Fruit fly (Drosophila melanogaster) whole organism, pupa: ENCODE results near the gene Rrp40.

Experiments used
- CG32121 ChIP-seq: fragments of 200-800 bp; sonication (Bioruptor generic); IDR thresholded peaks from 2 replicates; pipeline ENCODE4 v1.3.6; 2022; ENCODE audit warnings: missing biosample characterization, missing genetic modification characterization
- CG34367 ChIP-seq: fragments of 200-800 bp; sonication (Bioruptor generic); optimal IDR thresholded peaks from 2 replicates; lab custom pipeline; 2018; ENCODE audit warnings: missing biosample characterization, mild to moderate bottlenecking, missing genetic modification characterization
- D1 ChIP-seq: fragments of 200-800 bp; sonication (Bioruptor generic); optimal IDR thresholded peaks from 2 replicates; lab custom pipeline; 2018; ENCODE audit warnings: missing biosample characterization, mild to moderate bottlenecking, missing genetic modification characterization, moderate library complexity
- Snoo ChIP-seq: fragments of 200-800 bp; sonication (Bioruptor generic); optimal IDR thresholded peaks from 3 replicates; lab custom pipeline; 2017; ENCODE audit warnings: missing biosample characterization, mild to moderate bottlenecking, missing genetic modification characterization, inconsistent platforms
- fd96Ca ChIP-seq: fragments of 200-800 bp; sonication (Bioruptor generic); IDR thresholded peaks from 3 replicates; pipeline ENCODE4 v1.3.6; 2022; ENCODE audit warnings: missing biosample characterization, missing genetic modification characterization

dm6 chr2L:1715699-1716333, 12.7 kb upstream of the Rrp40 start, which contains the start of gene frtz:
- no peak for TF ChIP-seq CG34367 (tag; lab: Kevin White, UChicago)
- TF ChIP-seq CG32121 = no peak
- TF ChIP-seq Snoo (tag; lab: Kevin White, UChicago) = no peak
- no peak for TF ChIP-seq D1 (tag; lab: Kevin White, UChicago)
- no peak for TF ChIP-seq fd96Ca (GFP tag; lab: Robert Waterston, UW)
